Worm (Caenorhabditis elegans) whole organism, L1 larva: Measurements from ENCODE around the gene ZC190.2.

Experiments
- fkh-10 ChIP-seq: sonication (generic microtip); optimal IDR thresholded peaks from 2 replicates; lab custom pipeline; 2017; ENCODE audit warnings: missing biosample characterization, missing genetic modification reagents, missing genetic modification characterization
- nhr-12 ChIP-seq: sonication (generic microtip); optimal IDR thresholded peaks from 2 replicates; lab custom pipeline; 2017; ENCODE audit warnings: missing biosample characterization, missing genetic modification characterization
- rnt-1 ChIP-seq: sonication (generic microtip); optimal IDR thresholded peaks from 2 replicates; lab custom pipeline; 2016; ENCODE audit warnings: mild to moderate bottlenecking, missing genetic modification characterization, moderate library complexity, missing compliant biosample characterization

DNA sequence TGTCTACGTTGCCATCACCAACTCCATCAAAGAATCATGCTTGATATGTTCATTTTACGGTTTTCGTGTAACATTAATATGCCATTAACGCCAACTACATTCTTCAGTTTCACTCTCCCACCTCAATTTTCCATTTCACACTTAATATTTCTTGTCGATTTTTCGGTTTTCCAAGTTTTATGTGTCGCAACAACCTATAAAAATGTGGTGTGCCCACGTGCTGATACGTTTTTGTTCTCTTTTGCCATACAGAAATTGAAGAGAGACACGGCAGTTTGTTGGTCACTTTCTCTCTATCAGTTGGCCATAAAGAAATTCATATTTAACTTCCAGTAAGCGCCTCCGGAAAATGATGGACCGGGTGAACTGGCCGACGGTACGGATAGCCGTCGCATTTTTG is 1.6 kb downstream of the ZC190.2 start, which contains the start of gene cln-3.3:
- TF ChIP-seq nhr-12 (tag; lab: Kevin White, UChicago) (no peak), rnt-1 (tag; lab: Kevin White, UChicago) (no peak), fkh-10 (GFP tag; lab: Kevin White, UChicago) (no peak)
